Worm (Caenorhabditis elegans): ENCODE measurements around the gene T23D5.3.
"Not testable (repeated sequence)": the region's sequence is repeated elsewhere in the genome, so short reads cannot be mapped to it uniquely, and the experiment has no call there.

ce11 chrV:15752941-15753340, 19.5 kb upstream of the T23D5.3 start, which contains the start of gene str-5:
- not testable (repeated sequence) for TF ChIP-seq him-1, dao-5 (tag; optimal IDR thresholded peaks at IDR 0.05)
